Worm (Caenorhabditis elegans) whole organism, midembryonic: ENCODE results near the gene rgs-7.

ENCODE experiments used
- T22C8.4 ChIP-seq: fragments of 200-800 bp; sonication (Bioruptor generic); IDR thresholded peaks from 2 replicates; pipeline ENCODE4 v1.3.6; 2022; ENCODE audit warnings: missing genetic modification characterization, missing compliant biosample characterization
- cog-1 ChIP-seq: sonication (generic microtip); optimal IDR thresholded peaks from 2 replicates; lab custom pipeline; 2016; ENCODE audit warnings: missing genetic modification characterization, missing compliant biosample characterization
- flt-1 ChIP-seq: fragments of 200-800 bp; sonication (Bioruptor generic); IDR thresholded peaks from 2 replicates; pipeline ENCODE4 v1.3.6; 2022; ENCODE audit warnings: missing genetic modification characterization, missing compliant biosample characterization
- klf-2 ChIP-seq: fragments of 200-800 bp; sonication (Bioruptor generic); conservative IDR thresholded peaks from 2 replicates; pipeline ENCODE4 v1.3.6; 2022; ENCODE audit warnings: missing genetic modification reagents, missing genetic modification characterization, missing compliant biosample characterization
- med-1 ChIP-seq: sonication (generic microtip); optimal IDR thresholded peaks from 2 replicates; lab custom pipeline; 2017; ENCODE audit warnings: missing genetic modification characterization, mild to moderate bottlenecking, missing compliant biosample characterization, antibody characterized with exemption, missing genetic modification reagents; ENCODE audit not compliant: insufficient read depth
- ref-1 ChIP-seq: fragments of 200-800 bp; sonication (Bioruptor generic); conservative IDR thresholded peaks from 2 replicates; pipeline ENCODE4 v1.3.6; 2022; ENCODE audit warnings: missing genetic modification reagents, missing genetic modification characterization, missing compliant biosample characterization
- tab-1 ChIP-seq: fragments of 200-800 bp; sonication (Bioruptor generic); IDR thresholded peaks from 2 replicates; pipeline ENCODE4 v1.3.6; 2022; ENCODE audit warnings: missing genetic modification characterization, missing compliant biosample characterization
- ztf-23 ChIP-seq: fragments of 200-800 bp; sonication (Bioruptor generic); IDR thresholded peaks from 2 replicates; pipeline ENCODE4 v1.3.6; 2022; ENCODE audit warnings: missing genetic modification reagents, missing genetic modification characterization, missing compliant biosample characterization
- ztf-29 ChIP-seq: fragments of 200-800 bp; sonication (Bioruptor generic); IDR thresholded peaks from 2 replicates; pipeline ENCODE4 v1.3.6; 2022; ENCODE audit warnings: missing genetic modification reagents, missing genetic modification characterization, missing compliant biosample characterization

Gene rgs-7

ce11 chrX:3536302-3537251, 5.8 kb upstream of the rgs-7 start:
- TF ChIP-seq med-1 (GFP tag; lab: Kevin White, UChicago): no peak
- no peak for TF ChIP-seq ref-1

- no peak for TF ChIP-seq ztf-23
- no peak for TF ChIP-seq tab-1 (GFP tag; lab: Robert Waterston, UW)
- no peak for TF ChIP-seq T22C8.4 (GFP tag; lab: Robert Waterston, UW)
- TF ChIP-seq med-1 (GFP tag; lab: Kevin White, UChicago): no peak
- TF ChIP-seq klf-2 (GFP tag; lab: Robert Waterston, UW): no peak
- no peak for TF ChIP-seq ref-1
- TF ChIP-seq flt-1 (GFP tag; lab: Robert Waterston, UW): no peak
- no peak for TF ChIP-seq ztf-29 (GFP tag; lab: Robert Waterston, UW)
- TF ChIP-seq cog-1 (tag; lab: Kevin White, UChicago): no peak
Observed at ce11 chrX:3537335-3537734, 5.0 kb upstream of the rgs-7 start, which contains the start of gene gyg-1. gyg-1 (plus strand) TSS chrX:3537635.

DNA sequence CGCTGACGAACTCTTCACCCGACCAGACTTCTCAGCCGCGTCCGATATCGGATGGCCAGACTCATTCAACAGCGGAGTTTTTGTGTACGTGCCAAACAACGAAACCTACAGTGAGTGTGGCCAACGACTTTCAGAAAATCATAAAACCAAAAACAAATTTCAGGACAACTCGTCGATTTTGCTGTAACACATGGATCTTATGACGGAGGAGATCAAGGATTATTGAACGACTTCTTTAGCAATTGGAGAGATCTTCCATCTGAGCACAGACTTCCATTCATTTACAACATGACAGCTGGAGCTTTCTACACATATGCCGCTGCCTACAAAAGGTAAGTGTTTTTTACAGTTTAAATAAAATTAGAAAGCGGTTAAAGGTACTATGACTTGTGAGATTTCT, 4.3 kb upstream of the rgs-7 start:
- TF ChIP-seq ref-1: no peak
- TF ChIP-seq klf-2 (GFP tag; lab: Robert Waterston, UW): no peak
- TF ChIP-seq med-1 (GFP tag; lab: Kevin White, UChicago): no peak
- TF ChIP-seq flt-1 (GFP tag; lab: Robert Waterston, UW): no peak
- TF ChIP-seq T22C8.4 (GFP tag; lab: Robert Waterston, UW): no peak
- no peak for TF ChIP-seq tab-1 (GFP tag; lab: Robert Waterston, UW)
- no peak for TF ChIP-seq cog-1 (tag; lab: Kevin White, UChicago)
- TF ChIP-seq ztf-23: no peak
- no peak for TF ChIP-seq ztf-29 (GFP tag; lab: Robert Waterston, UW)

ce11 chrX:3540861-3541260, 1.5 kb upstream of the rgs-7 start:
- no peak for TF ChIP-seq klf-2 (GFP tag; lab: Robert Waterston, UW)
- no peak for TF ChIP-seq T22C8.4 (GFP tag; lab: Robert Waterston, UW)
- TF ChIP-seq flt-1 (GFP tag; lab: Robert Waterston, UW): 0 out of 2 replicates have a peak, but pooled peaks have one; percentile 43
- no peak for TF ChIP-seq ztf-23
- TF ChIP-seq ref-1: no peak
- TF ChIP-seq med-1 (GFP tag; lab: Kevin White, UChicago): no peak
- TF ChIP-seq ztf-29 (GFP tag; lab: Robert Waterston, UW): no peak
- peak; percentile 27 for TF ChIP-seq cog-1 (tag; lab: Kevin White, UChicago)
- TF ChIP-seq tab-1 (GFP tag; lab: Robert Waterston, UW): peak; percentile 50; the same call in 1 of the 2 replicates

ce11 chrX:3547097-3547496, 4.8 kb downstream of the rgs-7 start:
- TF ChIP-seq tab-1 (GFP tag; lab: Robert Waterston, UW): no peak
- TF ChIP-seq T22C8.4 (GFP tag; lab: Robert Waterston, UW): no peak
- TF ChIP-seq ztf-23: no peak
- no peak for TF ChIP-seq ref-1
- no peak for TF ChIP-seq cog-1 (tag; lab: Kevin White, UChicago)
- no peak for TF ChIP-seq med-1 (GFP tag; lab: Kevin White, UChicago)
- TF ChIP-seq klf-2 (GFP tag; lab: Robert Waterston, UW): no peak
- no peak for TF ChIP-seq ztf-29 (GFP tag; lab: Robert Waterston, UW)
- TF ChIP-seq flt-1 (GFP tag; lab: Robert Waterston, UW): no peak

DNA sequence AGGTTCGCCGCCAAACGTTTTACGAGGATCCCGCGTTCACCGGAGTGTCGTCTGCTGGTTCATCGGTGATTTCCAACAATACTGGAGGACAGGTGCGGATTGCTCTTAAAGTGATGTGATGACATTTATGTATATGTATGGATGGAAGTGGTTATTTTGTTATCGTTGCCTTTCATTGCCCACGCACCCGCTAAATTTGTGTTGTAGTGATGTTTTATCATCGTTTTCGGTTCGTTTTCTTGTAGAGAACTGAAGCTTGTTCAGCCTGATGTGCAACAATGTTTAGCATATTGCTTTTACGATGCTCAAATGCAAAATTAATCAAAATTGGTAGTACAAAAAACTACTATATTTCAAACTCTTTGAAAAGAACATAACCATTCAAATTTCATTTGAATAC, 5.5 kb downstream of the rgs-7 start:
- TF ChIP-seq T22C8.4 (GFP tag; lab: Robert Waterston, UW) (no peak), ztf-23 (no peak)

ce11 chrX:3548716-3549115, 6.4 kb downstream of the rgs-7 start:
- TF ChIP-seq ztf-23: no peak
- TF ChIP-seq med-1 (GFP tag; lab: Kevin White, UChicago): no peak
- no peak for TF ChIP-seq cog-1 (tag; lab: Kevin White, UChicago)
- no peak for TF ChIP-seq flt-1 (GFP tag; lab: Robert Waterston, UW)
- TF ChIP-seq ztf-29 (GFP tag; lab: Robert Waterston, UW): no peak
- no peak for TF ChIP-seq T22C8.4 (GFP tag; lab: Robert Waterston, UW)
- TF ChIP-seq tab-1 (GFP tag; lab: Robert Waterston, UW): no peak
- TF ChIP-seq ref-1: no peak
- TF ChIP-seq klf-2 (GFP tag; lab: Robert Waterston, UW): no peak

ce11 chrX:3551173-3551572, 8.8 kb downstream of the rgs-7 start:
- TF ChIP-seq ztf-29 (GFP tag; lab: Robert Waterston, UW) (no peak), ref-1 (no peak), flt-1 (GFP tag; lab: Robert Waterston, UW) (no peak), klf-2 (GFP tag; lab: Robert Waterston, UW) (no peak), T22C8.4 (GFP tag; lab: Robert Waterston, UW) (no peak), ztf-23 (no peak), cog-1 (tag; lab: Kevin White, UChicago) (no peak), tab-1 (GFP tag; lab: Robert Waterston, UW) (no peak), med-1 (GFP tag; lab: Kevin White, UChicago) (no peak)

- TF ChIP-seq ztf-29 (GFP tag; lab: Robert Waterston, UW) (no peak), klf-2 (GFP tag; lab: Robert Waterston, UW) (no peak), med-1 (GFP tag; lab: Kevin White, UChicago) (no peak), flt-1 (GFP tag; lab: Robert Waterston, UW) (no peak), ztf-23 (no peak), ref-1 (no peak), cog-1 (tag; lab: Kevin White, UChicago) (no peak), tab-1 (GFP tag; lab: Robert Waterston, UW) (no peak), T22C8.4 (GFP tag; lab: Robert Waterston, UW) (no peak)
Observed at ce11 chrX:3552948-3553347, 10.6 kb downstream of the rgs-7 start.
